Worm (Caenorhabditis elegans): ENCODE results near the gene K08E5.6.

- TF ChIP-seq unc-130 (GFP tag; optimal IDR thresholded peaks at IDR 0.05) (no peak), R02D3.7 (tag; optimal IDR thresholded peaks at IDR 0.05) (no peak)
These were observed 27.9 kb upstream of the K08E5.6 start, which contains the start of gene vps-29 for ce11 chrIII:10112958-10113357.
